Fruit fly (Drosophila melanogaster) whole organism, prepupa: Measurements from ENCODE around the gene Ldh.

Source experiments
- CG10631 ChIP-seq: fragments of 200-800 bp; sonication (Bioruptor generic); optimal IDR thresholded peaks from 2 replicates; lab custom pipeline; 2016; ENCODE audit warnings: missing biosample characterization, missing genetic modification characterization
- CG10669 ChIP-seq: fragments of 200-800 bp; sonication (Bioruptor generic); optimal IDR thresholded peaks from 3 replicates; lab custom pipeline; 2018; ENCODE audit warnings: missing biosample characterization, mild to moderate bottlenecking, missing genetic modification characterization, moderate library complexity
- CG16779 ChIP-seq: fragments of 200-800 bp; sonication (Bioruptor generic); optimal IDR thresholded peaks from 3 replicates; lab custom pipeline; 2017; ENCODE audit warnings: missing biosample characterization, mild to moderate bottlenecking, missing genetic modification characterization
- CG6163 ChIP-seq: fragments of 200-800 bp; sonication (Bioruptor generic); IDR thresholded peaks from 3 replicates; pipeline ENCODE4 v1.3.6; 2022; ENCODE audit warnings: missing biosample characterization, missing genetic modification characterization
- CG6854 ChIP-seq: fragments of 200-800 bp; sonication (Bioruptor generic); optimal IDR thresholded peaks from 2 replicates; lab custom pipeline; 2017; ENCODE audit warnings: missing biosample characterization, mild to moderate bottlenecking, missing genetic modification characterization
- CG7368 ChIP-seq: fragments of 200-800 bp; sonication (Bioruptor generic); optimal IDR thresholded peaks from 3 replicates; lab custom pipeline; 2016; ENCODE audit warnings: missing biosample characterization, missing genetic modification characterization
- Ets96B ChIP-seq: fragments of 200-800 bp; optimal IDR thresholded peaks from 2 replicates; lab custom pipeline; 2019; ENCODE audit warnings: missing biosample characterization, mild to moderate bottlenecking, missing genetic modification characterization, moderate library complexity
- Hr39 ChIP-seq: fragments of 200-800 bp; sonication (Bioruptor generic); optimal IDR thresholded peaks from 2 replicates; lab custom pipeline; 2016; ENCODE audit warnings: missing biosample characterization, missing genetic modification characterization
- Met ChIP-seq: fragments of 200-800 bp; sonication (Bioruptor generic); optimal IDR thresholded peaks from 3 replicates; lab custom pipeline; 2016; ENCODE audit warnings: missing biosample characterization, missing genetic modification characterization
- Sox102F ChIP-seq: fragments of 200-800 bp; sonication (Bioruptor generic); optimal IDR thresholded peaks from 2 replicates; lab custom pipeline; 2016; ENCODE audit warnings: missing biosample characterization, mild to moderate bottlenecking, missing genetic modification characterization
- lz ChIP-seq: fragments of 200-800 bp; sonication (Bioruptor generic); optimal IDR thresholded peaks from 3 replicates; lab custom pipeline; 2016; ENCODE audit warnings: missing biosample characterization, missing genetic modification characterization

dm6 chr3L:6253730-6254129 lies 8.8 kb downstream of the Ldh start:
- TF ChIP-seq Hr39 (GFP tag; lab: Kevin White, UChicago) = no peak
- no peak for TF ChIP-seq Sox102F
- TF ChIP-seq CG10669 (GFP tag; lab: Kevin White, UChicago) = no peak
- TF ChIP-seq lz = no peak
- no peak for TF ChIP-seq CG10631
- no peak for TF ChIP-seq CG6854
- no peak for TF ChIP-seq CG7368
- TF ChIP-seq Ets96B = no peak
- no peak for TF ChIP-seq CG16779 (tag; lab: Kevin White, UChicago)
- no peak for TF ChIP-seq CG6163
- TF ChIP-seq Met (GFP tag; lab: Kevin White, UChicago) = no peak
